Fruit fly (Drosophila melanogaster): ENCODE data around the gene CG7059.

CG7059 gene

DNA sequence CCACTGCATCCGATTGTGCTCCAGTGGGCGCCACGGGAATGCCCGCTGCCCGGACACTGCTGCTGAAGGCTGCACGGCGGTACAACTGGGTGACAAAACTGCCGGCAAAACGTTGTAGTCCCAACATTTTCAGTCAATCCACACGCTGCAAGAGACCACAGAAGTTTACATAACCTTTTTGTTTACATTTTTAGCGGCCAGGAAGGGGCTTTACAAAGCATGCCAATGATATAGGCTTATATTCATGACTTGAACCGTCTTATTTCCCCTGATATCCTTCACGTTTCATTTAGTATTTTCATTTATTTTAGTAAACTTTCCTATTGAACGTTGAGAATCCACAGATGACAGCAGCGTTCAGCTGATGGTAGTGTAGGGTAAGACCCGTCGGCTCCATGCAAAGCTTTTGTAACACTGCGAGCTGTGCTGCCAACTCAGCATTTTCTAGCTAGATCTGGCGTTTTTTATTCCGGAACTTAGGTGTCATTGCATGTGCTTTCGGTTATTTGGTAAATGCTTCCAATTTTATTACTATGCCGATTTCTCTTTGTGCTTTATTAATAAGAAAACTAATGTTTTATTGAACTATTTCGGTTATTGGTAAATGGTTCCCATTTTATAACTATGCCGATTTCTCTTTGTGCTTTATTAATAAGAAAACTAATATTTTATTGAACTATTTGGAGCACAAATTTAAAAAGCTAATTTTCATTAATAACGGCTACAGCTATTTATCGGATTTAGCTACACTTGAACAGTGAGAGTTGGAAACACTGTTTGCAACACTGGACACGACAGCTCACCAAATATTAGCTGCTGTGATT lies 21.2 kb downstream of the CG7059 start, which contains the start of the genes CG13850 and lqfR (continued):
- TF ChIP-seq CG7271 (tag; optimal IDR thresholded peaks at IDR 0.05) (no peak), jumu (GFP tag; optimal IDR thresholded peaks at IDR 0.05) (peak; percentile 81), sug (tag; optimal IDR thresholded peaks at IDR 0.05) (peak; percentile 77), mld (GFP tag; IDR thresholded peaks at IDR 0.05; ENCODE audit: partially characterized antibody) (no peak), CG31441 (GFP tag; IDR thresholded peaks at IDR 0.05) (peak; percentile 52; the same call in 1 of the 2 replicates), sens (GFP tag) (peak; percentile 94), CG12299 (tag; optimal IDR thresholded peaks at IDR 0.05) (peak; percentile 40), shn (GFP tag; optimal IDR thresholded peaks at IDR 0.05) (peak; percentile 83), disco-r (GFP tag; optimal IDR thresholded peaks at IDR 0.05) (no peak), ro (GFP tag; IDR thresholded peaks at IDR 0.05) (no peak), bab2 (GFP tag; optimal IDR thresholded peaks at IDR 0.05) (peak; percentile 68), CG17568 (GFP tag; optimal IDR thresholded peaks at IDR 0.05) (no peak), jigr1 (GFP tag; IDR thresholded peaks at IDR 0.05) (no peak), CG15696 (tag; optimal IDR thresholded peaks at IDR 0.05) (peak; percentile 51), CG8478 (optimal IDR thresholded peaks at IDR 0.05) (no peak), ham (GFP tag; IDR thresholded peaks at IDR 0.05) (no peak), dmrt99B (tag; optimal IDR thresholded peaks at IDR 0.05) (no peak), Atf-2 (GFP tag; optimal IDR thresholded peaks at IDR 0.05) (peak; percentile 75), CG17912 (GFP tag; optimal IDR thresholded peaks at IDR 0.05) (peak; percentile 19), Dp (GFP tag; optimal IDR thresholded peaks at IDR 0.05) (no peak), Sry-β (GFP tag; optimal IDR thresholded peaks at IDR 0.05) (peak; percentile 97), bowl (GFP tag; IDR thresholded peaks at IDR 0.05) (no peak), slbo (GFP tag; IDR thresholded peaks at IDR 0.05) (peak; percentile 79), sisA (GFP tag; IDR thresholded peaks at IDR 0.05) (peak; percentile 58), CG1603 (tag; optimal IDR thresholded peaks at IDR 0.05) (peak; percentile 3), sqz (GFP tag; optimal IDR thresholded peaks at IDR 0.05) (no peak), CG6272 (GFP tag; IDR thresholded peaks at IDR 0.05) (peak; percentile 14; the same call in 1 of the 2 replicates), Hmx (GFP tag; optimal IDR thresholded peaks at IDR 0.05) (peak; percentile 53), CG10366 (GFP tag; IDR thresholded peaks at IDR 0.05) (peak; percentile 33; the same call in 1 of the 2 replicates), CG1602 (GFP tag; optimal IDR thresholded peaks at IDR 0.05) (peak; percentile 78), ap (GFP tag; IDR thresholded peaks at IDR 0.05) (no peak), zen (tag; optimal IDR thresholded peaks at IDR 0.05) (peak; percentile 29), crp (GFP tag; optimal IDR thresholded peaks at IDR 0.05) (peak; percentile 21 to 84), Neu2 (GFP tag; optimal IDR thresholded peaks at IDR 0.05; ENCODE audit: borderline replicate concordance) (no peak), Bdp1 (GFP tag; optimal IDR thresholded peaks at IDR 0.05) (peak; percentile 60), CG12769 (tag; optimal IDR thresholded peaks at IDR 0.05) (no peak), gcm (GFP tag; optimal IDR thresholded peaks at IDR 0.05) (no peak), CG10147 (GFP tag; optimal IDR thresholded peaks at IDR 0.05) (peak; percentile 6), chm (GFP tag; IDR thresholded peaks at IDR 0.05) (no peak), CG13296 (GFP tag; optimal IDR thresholded peaks at IDR 0.05) (peak; percentile 46), sc (optimal IDR thresholded peaks at IDR 0.05) (no peak), sc (GFP tag; optimal IDR thresholded peaks at IDR 0.05) (peak; percentile 52), CG14441 (GFP tag; IDR thresholded peaks at IDR 0.05) (peak; percentile 43; the same call in 1 of the 2 replicates), HLH4C (GFP tag; IDR thresholded peaks at IDR 0.05; ENCODE audit: partially characterized antibody) (no peak), Opbp (GFP tag; IDR thresholded peaks at IDR 0.05; ENCODE audit: partially characterized antibody) (no peak), ewg (GFP tag; optimal IDR thresholded peaks at IDR 0.05) (peak; percentile 65), CG15011 (GFP tag; optimal IDR thresholded peaks at IDR 0.05) (peak; percentile 58), wek (GFP tag; optimal IDR thresholded peaks at IDR 0.05) (no peak), D (optimal IDR thresholded peaks at IDR 0.05) (no peak), D (GFP tag; optimal IDR thresholded peaks at IDR 0.05) (peak; percentile 64)
